Fruit fly (Drosophila melanogaster): ENCODE measurements around the gene CG8097.

The CG8097 gene

dm6 chrX:15601285-15601684 lies 18.3 kb downstream of the CG8097 start:
- TF ChIP-seq usp (GFP tag; optimal IDR thresholded peaks at IDR 0.05) (no peak), CG8478 (optimal IDR thresholded peaks at IDR 0.05) (no peak), psq (optimal IDR thresholded peaks at IDR 0.05) (no peak), pan (optimal IDR thresholded peaks at IDR 0.05) (no peak), Dll (optimal IDR thresholded peaks at IDR 0.05) (no peak), EcR (GFP tag; optimal IDR thresholded peaks at IDR 0.05) (no peak)

- no peak for TF ChIP-seq pan (optimal IDR thresholded peaks at IDR 0.05)
- TF ChIP-seq CG8478 (optimal IDR thresholded peaks at IDR 0.05) = no peak
- no peak for TF ChIP-seq EcR (GFP tag; optimal IDR thresholded peaks at IDR 0.05)
- TF ChIP-seq Dll (optimal IDR thresholded peaks at IDR 0.05) = no peak
- TF ChIP-seq usp (GFP tag; optimal IDR thresholded peaks at IDR 0.05) = no peak
- no peak for TF ChIP-seq psq (optimal IDR thresholded peaks at IDR 0.05)
Measured at dm6 chrX:15602438-15602837, 19.5 kb downstream of the CG8097 start.

DNA sequence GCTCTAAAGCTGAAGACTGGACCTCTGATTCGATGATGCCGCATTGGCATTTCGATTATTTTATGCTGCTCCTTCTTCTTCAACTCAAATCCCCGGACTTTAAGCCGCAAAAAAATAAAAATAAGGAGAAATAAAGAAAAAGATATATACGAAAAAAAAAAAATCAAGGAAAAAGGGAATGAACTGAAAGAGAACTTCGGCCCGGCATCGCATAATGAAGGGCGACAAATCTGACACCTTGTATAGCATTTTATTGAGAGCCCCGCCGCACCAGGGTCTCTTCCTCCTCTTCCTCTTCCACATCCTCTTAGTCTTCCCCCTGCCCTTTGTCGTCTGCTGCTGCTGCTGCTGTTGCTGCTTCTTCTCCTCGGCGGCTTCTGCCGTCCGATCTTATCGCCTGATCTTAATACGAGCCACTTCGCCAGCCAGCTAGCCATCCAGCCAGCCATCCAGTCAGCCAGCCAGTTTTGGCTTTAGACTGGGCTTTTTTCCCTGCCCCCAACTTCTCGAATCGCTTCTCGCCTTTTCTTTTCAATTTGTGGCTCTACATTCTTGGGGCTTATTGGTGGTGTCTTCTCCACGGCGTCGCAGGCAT lies 25.9 kb downstream of the CG8097 start:
- no peak for TF ChIP-seq pan (optimal IDR thresholded peaks at IDR 0.05)
- TF ChIP-seq Dll (optimal IDR thresholded peaks at IDR 0.05) = no peak
- TF ChIP-seq psq (optimal IDR thresholded peaks at IDR 0.05) = no peak
- no peak for TF ChIP-seq CG8478 (optimal IDR thresholded peaks at IDR 0.05)
- no peak for TF ChIP-seq EcR (GFP tag; optimal IDR thresholded peaks at IDR 0.05)
- TF ChIP-seq usp (GFP tag; optimal IDR thresholded peaks at IDR 0.05) = no peak

- TF ChIP-seq CG8478 (optimal IDR thresholded peaks at IDR 0.05) (no peak), usp (GFP tag; optimal IDR thresholded peaks at IDR 0.05) (no peak), Dll (optimal IDR thresholded peaks at IDR 0.05) (no peak), psq (optimal IDR thresholded peaks at IDR 0.05) (no peak)
Measured at dm6 chrX:15609351-15609750, 26.4 kb downstream of the CG8097 start.

DNA sequence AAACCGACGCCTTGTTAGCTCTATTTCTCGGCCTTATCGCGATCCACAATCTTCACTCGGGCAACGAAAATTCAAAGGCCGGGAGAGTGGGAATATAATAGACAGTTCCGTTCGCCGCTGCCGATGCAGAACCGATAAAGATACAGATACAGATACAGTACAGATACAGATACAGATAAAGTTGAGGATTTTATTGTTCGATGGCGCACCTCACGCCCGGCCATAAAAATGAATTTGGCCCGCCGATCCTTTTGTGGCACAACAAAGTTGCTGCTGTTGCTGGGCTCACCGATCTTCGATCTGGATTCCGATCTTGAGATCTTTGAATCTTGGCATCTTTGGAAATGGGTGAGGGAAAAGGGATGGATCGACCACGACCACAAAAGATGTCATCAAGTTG lies 27.2 kb downstream of the CG8097 start:
- TF ChIP-seq usp (GFP tag; optimal IDR thresholded peaks at IDR 0.05) (no peak), EcR (GFP tag; optimal IDR thresholded peaks at IDR 0.05) (no peak), psq (optimal IDR thresholded peaks at IDR 0.05) (no peak), Dll (optimal IDR thresholded peaks at IDR 0.05) (no peak), CG8478 (optimal IDR thresholded peaks at IDR 0.05) (no peak), pan (optimal IDR thresholded peaks at IDR 0.05) (no peak)

- TF ChIP-seq Dll (optimal IDR thresholded peaks at IDR 0.05) = no peak
- TF ChIP-seq CG8478 (optimal IDR thresholded peaks at IDR 0.05) = no peak
- TF ChIP-seq EcR (GFP tag; optimal IDR thresholded peaks at IDR 0.05) = no peak
- no peak for TF ChIP-seq pan (optimal IDR thresholded peaks at IDR 0.05)
- no peak for TF ChIP-seq psq (optimal IDR thresholded peaks at IDR 0.05)
- no peak for TF ChIP-seq usp (GFP tag; optimal IDR thresholded peaks at IDR 0.05)
Measured at dm6 chrX:15610957-15611356, 28.0 kb downstream of the CG8097 start.

dm6 chrX:15611795-15612194 lies 28.8 kb downstream of the CG8097 start:
- no peak for TF ChIP-seq CG8478 (optimal IDR thresholded peaks at IDR 0.05)
- TF ChIP-seq EcR (GFP tag; optimal IDR thresholded peaks at IDR 0.05) = no peak
- no peak for TF ChIP-seq Dll (optimal IDR thresholded peaks at IDR 0.05)
- no peak for TF ChIP-seq psq (optimal IDR thresholded peaks at IDR 0.05)
- no peak for TF ChIP-seq pan (optimal IDR thresholded peaks at IDR 0.05)
- no peak for TF ChIP-seq usp (GFP tag; optimal IDR thresholded peaks at IDR 0.05)

DNA sequence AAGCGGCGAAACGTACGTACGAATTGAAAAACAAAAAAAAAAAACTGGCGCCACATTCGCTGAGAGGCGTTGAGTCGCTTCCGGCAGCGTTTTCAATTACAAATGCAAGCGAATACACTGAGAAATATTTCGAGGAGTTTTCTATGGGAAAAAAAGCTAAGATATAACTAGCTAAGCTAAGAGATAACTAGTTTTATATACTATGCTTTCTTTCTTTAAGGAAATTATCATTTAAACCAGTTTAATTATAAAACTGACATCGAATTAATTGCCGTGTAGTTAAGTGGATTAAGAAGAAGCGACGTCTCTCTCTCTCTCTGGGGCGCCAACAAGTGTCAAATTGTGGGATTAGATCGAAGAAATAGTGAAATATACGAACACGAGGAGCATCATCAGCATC lies 32.5 kb downstream of the CG8097 start:
- no peak for TF ChIP-seq EcR (GFP tag; optimal IDR thresholded peaks at IDR 0.05)

DNA sequence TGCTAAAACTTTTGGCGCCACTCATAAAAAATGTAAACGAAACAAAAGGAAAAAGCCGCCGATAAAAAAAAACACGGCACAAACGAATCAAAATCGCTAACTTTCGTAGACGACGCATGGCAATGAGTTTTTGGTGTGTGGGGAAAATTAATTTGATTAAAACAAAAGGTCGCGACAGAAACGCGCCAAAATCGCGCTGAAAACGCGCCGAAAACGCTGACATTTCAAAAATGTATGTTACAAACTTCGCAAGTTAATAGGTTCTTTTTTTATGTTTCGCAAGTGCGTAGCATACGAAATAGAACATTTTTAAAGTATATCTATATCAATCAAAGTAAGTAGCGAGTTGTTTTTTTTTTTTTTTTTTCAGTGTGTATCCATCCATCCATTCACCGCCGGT lies 33.1 kb downstream of the CG8097 start:
- TF ChIP-seq Dll (optimal IDR thresholded peaks at IDR 0.05) (no peak), CG8478 (optimal IDR thresholded peaks at IDR 0.05) (no peak), pan (optimal IDR thresholded peaks at IDR 0.05) (no peak), EcR (GFP tag; optimal IDR thresholded peaks at IDR 0.05) (no peak), psq (optimal IDR thresholded peaks at IDR 0.05) (no peak), usp (GFP tag; optimal IDR thresholded peaks at IDR 0.05) (no peak)

- TF ChIP-seq CG8478 (optimal IDR thresholded peaks at IDR 0.05) (no peak), Dll (optimal IDR thresholded peaks at IDR 0.05) (no peak), usp (GFP tag; optimal IDR thresholded peaks at IDR 0.05) (no peak), pan (optimal IDR thresholded peaks at IDR 0.05) (no peak), EcR (GFP tag; optimal IDR thresholded peaks at IDR 0.05) (no peak), psq (optimal IDR thresholded peaks at IDR 0.05) (no peak)
Measured at dm6 chrX:15616532-15616931, 33.6 kb downstream of the CG8097 start.

dm6 chrX:15617916-15618315 lies 35.0 kb downstream of the CG8097 start:
- TF ChIP-seq pan (optimal IDR thresholded peaks at IDR 0.05) = no peak
- TF ChIP-seq usp (GFP tag; optimal IDR thresholded peaks at IDR 0.05) = no peak
- TF ChIP-seq EcR (GFP tag; optimal IDR thresholded peaks at IDR 0.05) = no peak
- no peak for TF ChIP-seq Dll (optimal IDR thresholded peaks at IDR 0.05)
- no peak for TF ChIP-seq CG8478 (optimal IDR thresholded peaks at IDR 0.05)
- no peak for TF ChIP-seq psq (optimal IDR thresholded peaks at IDR 0.05)

DNA sequence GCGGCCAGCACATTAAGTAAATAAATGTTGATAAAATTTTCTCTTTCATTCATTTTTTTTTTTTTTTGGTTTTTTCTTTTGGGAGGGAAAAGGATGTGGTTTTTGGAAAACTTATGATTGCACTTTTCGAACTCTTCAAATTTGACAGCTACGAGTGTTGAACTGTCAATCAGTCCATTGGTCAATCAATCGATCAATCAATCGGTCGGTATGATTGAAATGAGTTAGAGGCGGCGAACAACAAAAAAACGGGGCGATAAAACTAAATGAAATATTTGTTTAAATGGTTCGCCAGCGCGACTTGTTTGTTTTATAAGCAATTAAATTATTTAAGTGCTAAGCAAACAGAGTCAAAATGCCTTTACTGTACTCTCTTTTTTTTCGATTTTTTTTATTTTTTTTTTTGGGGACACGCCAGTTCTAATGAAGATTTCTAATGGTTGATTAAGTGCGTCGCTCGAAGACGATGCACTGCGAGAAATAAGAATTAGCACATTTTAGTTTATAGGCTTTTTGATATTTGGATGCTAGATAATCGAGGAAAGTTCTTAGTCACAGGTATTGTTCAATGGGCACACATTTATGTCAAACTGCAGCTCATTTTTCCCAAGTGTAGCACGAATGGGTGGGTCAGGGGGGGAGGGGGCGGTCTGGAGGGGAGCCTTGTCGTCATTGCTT lies 36.1 kb downstream of the CG8097 start:
- TF ChIP-seq Dll (optimal IDR thresholded peaks at IDR 0.05) (no peak), pan (optimal IDR thresholded peaks at IDR 0.05) (no peak), EcR (GFP tag; optimal IDR thresholded peaks at IDR 0.05) (no peak), psq (optimal IDR thresholded peaks at IDR 0.05) (no peak), CG8478 (optimal IDR thresholded peaks at IDR 0.05) (no peak)

DNA sequence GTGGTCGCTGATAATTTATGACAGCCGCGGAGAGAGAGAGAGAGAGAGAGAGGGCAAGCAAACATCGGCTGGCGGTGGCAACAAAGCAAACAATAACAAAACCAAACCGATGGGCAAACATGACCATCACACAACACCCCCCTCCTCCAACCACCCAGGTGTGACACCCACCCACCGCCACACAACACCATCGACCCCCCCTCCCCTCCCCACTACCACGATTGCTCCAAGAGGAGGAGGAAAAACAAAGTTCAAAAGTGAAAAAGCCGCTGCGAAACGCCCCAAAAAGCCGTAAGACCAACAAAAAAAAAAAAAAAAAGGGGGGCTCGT lies 36.6 kb downstream of the CG8097 start:
- no peak for TF ChIP-seq EcR (GFP tag; optimal IDR thresholded peaks at IDR 0.05)
- no peak for TF ChIP-seq Dll (optimal IDR thresholded peaks at IDR 0.05)
- TF ChIP-seq CG8478 (optimal IDR thresholded peaks at IDR 0.05) = no peak
- TF ChIP-seq psq (optimal IDR thresholded peaks at IDR 0.05) = no peak
- TF ChIP-seq pan (optimal IDR thresholded peaks at IDR 0.05) = no peak
- TF ChIP-seq usp (GFP tag; optimal IDR thresholded peaks at IDR 0.05) = no peak
